Fruit fly (Drosophila melanogaster) whole organism, embryonic: ENCODE measurements around the gene CG46335.

Experiments
- Awh ChIP-seq: fragments of 200-800 bp; sonication (Bioruptor generic); IDR thresholded peaks from 2 replicates; pipeline ENCODE4, ENCODE4 v1.3.6; 2022; ENCODE audit warnings: missing biosample characterization, missing genetic modification characterization
- CG10321 ChIP-seq: fragments of 200-800 bp; sonication (Bioruptor generic); IDR thresholded peaks from 2 replicates; pipeline ENCODE4 v1.3.6; 2022; ENCODE audit warnings: missing biosample characterization, missing genetic modification characterization
- CG10979 ChIP-seq: fragments of 200-800 bp; sonication (Bioruptor generic); optimal IDR thresholded peaks from 2 replicates; lab custom pipeline; 2018; ENCODE audit warnings: missing biosample characterization, mild to moderate bottlenecking, missing genetic modification characterization, moderate library complexity
- CG11093 ChIP-seq: fragments of 200-800 bp; sonication (Bioruptor generic); IDR thresholded peaks from 3 replicates; pipeline ENCODE4 v1.3.6; 2022; ENCODE audit warnings: missing biosample characterization, missing genetic modification characterization
- CG11398 ChIP-seq: fragments of 200-800 bp; sonication (Bioruptor generic); optimal IDR thresholded peaks from 2 replicates; lab custom pipeline; 2016; ENCODE audit warnings: missing biosample characterization, missing genetic modification characterization
- CG12659 ChIP-seq: fragments of 200-800 bp; sonication (Bioruptor generic); optimal IDR thresholded peaks from 3 replicates; lab custom pipeline; 2017; ENCODE audit warnings: mild to moderate bottlenecking, missing biosample characterization, missing genetic modification reagents, missing genetic modification characterization
- CG13424 ChIP-seq: fragments of 200-800 bp; sonication (Bioruptor generic); optimal IDR thresholded peaks from 2 replicates; lab custom pipeline; 2019; ENCODE audit warnings: missing biosample characterization, mild to moderate bottlenecking, missing genetic modification characterization, moderate library complexity
- CG13624 ChIP-seq: fragments of 200-800 bp; sonication (Bioruptor generic); optimal IDR thresholded peaks from 2 replicates; lab custom pipeline; 2016; ENCODE audit warnings: missing biosample characterization, missing genetic modification characterization
- CG13775 ChIP-seq: fragments of 200-800 bp; sonication (Bioruptor generic); optimal IDR thresholded peaks from 3 replicates; lab custom pipeline; 2017; ENCODE audit warnings: missing biosample characterization, mild to moderate bottlenecking, missing genetic modification characterization
- CG15269 ChIP-seq: fragments of 200-800 bp; sonication (Bioruptor generic); optimal IDR thresholded peaks from 2 replicates; lab custom pipeline; 2018; ENCODE audit warnings: missing biosample characterization, mild to moderate bottlenecking, missing genetic modification characterization, moderate library complexity
- CG15696 ChIP-seq: fragments of 200-800 bp; sonication (Bioruptor generic); optimal IDR thresholded peaks from 2 replicates; lab custom pipeline; 2019; ENCODE audit warnings: missing biosample characterization, mild to moderate bottlenecking, missing genetic modification characterization, moderate library complexity
- CG1602 ChIP-seq: fragments of 200-800 bp; sonication (Bioruptor generic); optimal IDR thresholded peaks from 3 replicates; lab custom pipeline; 2016; ENCODE audit warnings: missing biosample characterization, missing genetic modification characterization
- CG1647 ChIP-seq: fragments of 200-800 bp; sonication (Bioruptor generic); optimal IDR thresholded peaks from 3 replicates; lab custom pipeline; 2016; ENCODE audit warnings: missing biosample characterization, missing genetic modification characterization
- CG17612 ChIP-seq: fragments of 200-800 bp; sonication (Bioruptor generic); IDR thresholded peaks from 2 replicates; pipeline ENCODE4 v1.3.6; 2022; ENCODE audit warnings: missing biosample characterization, missing genetic modification characterization
- CG2199 ChIP-seq: fragments of 200-800 bp; sonication (Bioruptor generic); IDR thresholded peaks from 3 replicates; pipeline ENCODE4 v1.3.6; 2022; ENCODE audit warnings: missing biosample characterization, missing genetic modification characterization
- CG2202 ChIP-seq: fragments of 200-800 bp; sonication (Bioruptor generic); optimal IDR thresholded peaks from 2 replicates; lab custom pipeline; 2018; ENCODE audit warnings: missing biosample characterization, mild to moderate bottlenecking, missing genetic modification characterization
- CG31224 ChIP-seq: fragments of 200-800 bp; sonication (Bioruptor generic); IDR thresholded peaks from 2 replicates; pipeline ENCODE4 v1.3.6; 2022; ENCODE audit warnings: missing biosample characterization, missing genetic modification characterization
- CG32532 ChIP-seq: fragments of 200-800 bp; sonication (Bioruptor generic); IDR thresholded peaks from 2 replicates; pipeline ENCODE4 v1.3.6; 2022; ENCODE audit warnings: missing biosample characterization, missing genetic modification characterization
- CG3726 ChIP-seq: fragments of 200-800 bp; sonication (Bioruptor generic); IDR thresholded peaks from 3 replicates; pipeline ENCODE4, ENCODE4 v1.3.6; 2022; ENCODE audit warnings: missing biosample characterization, missing genetic modification characterization
- CG4360 ChIP-seq: fragments of 200-800 bp; sonication (Bioruptor generic); IDR thresholded peaks from 2 replicates; pipeline ENCODE4 v1.3.6; 2022; ENCODE audit warnings: missing biosample characterization, missing genetic modification characterization
- CG4404 ChIP-seq: fragments of 200-800 bp; sonication (Bioruptor generic); IDR thresholded peaks from 2 replicates; pipeline ENCODE4 v1.3.6; 2022; ENCODE audit warnings: missing biosample characterization, missing genetic modification characterization
- CG4730 ChIP-seq: fragments of 200-800 bp; sonication (Bioruptor generic); IDR thresholded peaks from 2 replicates; pipeline ENCODE4 v1.3.6; 2022; ENCODE audit warnings: missing biosample characterization, missing genetic modification characterization
- CG7928 ChIP-seq: fragments of 200-800 bp; sonication (Bioruptor generic); optimal IDR thresholded peaks from 2 replicates; lab custom pipeline; 2017; ENCODE audit warnings: missing biosample characterization, mild to moderate bottlenecking, missing genetic modification characterization
- CG8281 ChIP-seq: fragments of 200-800 bp; sonication (Bioruptor generic); optimal IDR thresholded peaks from 2 replicates; lab custom pipeline; 2018; ENCODE audit warnings: missing biosample characterization, mild to moderate bottlenecking, missing genetic modification characterization, moderate library complexity
- CG8924 ChIP-seq: fragments of 200-800 bp; optimal IDR thresholded peaks from 3 replicates; lab custom pipeline; 2019; ENCODE audit warnings: missing biosample characterization, mild to moderate bottlenecking, missing genetic modification characterization, moderate library complexity
- Dbx ChIP-seq: fragments of 200-800 bp; sonication (Bioruptor generic); IDR thresholded peaks from 3 replicates; pipeline ENCODE4 v1.3.6; 2022; ENCODE audit warnings: missing biosample characterization, missing genetic modification characterization
- Dip3 ChIP-seq: fragments of 200-800 bp; sonication (Bioruptor generic); optimal IDR thresholded peaks from 3 replicates; lab custom pipeline; 2016; ENCODE audit warnings: missing biosample characterization, missing genetic modification characterization
- Doc2 ChIP-seq: fragments of 200-800 bp; sonication (Bioruptor generic); IDR thresholded peaks from 2 replicates; pipeline ENCODE4 v1.3.6; 2022; ENCODE audit warnings: missing biosample characterization, missing genetic modification characterization
- Dref ChIP-seq: fragments of 200-800 bp; sonication (Bioruptor generic); IDR thresholded peaks from 2 replicates; pipeline ENCODE4 v1.3.6; 2022; ENCODE audit warnings: missing biosample characterization, missing genetic modification characterization
- E2f2 ChIP-seq: fragments of 200-800 bp; sonication (Bioruptor generic); IDR thresholded peaks from 2 replicates; pipeline ENCODE4 v1.3.6; 2022; ENCODE audit warnings: missing biosample characterization, missing genetic modification characterization
- Gug ChIP-seq: fragments of 200-800 bp; sonication (Bioruptor generic); IDR thresholded peaks from 4 replicates; pipeline ENCODE4 v1.3.6; 2022; ENCODE audit warnings: missing biosample characterization, missing genetic modification characterization
- H2.0 ChIP-seq: fragments of 200-800 bp; sonication (Bioruptor generic); IDR thresholded peaks from 2 replicates; pipeline ENCODE4 v1.3.6; 2022; ENCODE audit warnings: missing biosample characterization, missing genetic modification characterization
- Lim3 ChIP-seq: fragments of 200-800 bp; sonication (Bioruptor generic); IDR thresholded peaks from 2 replicates; pipeline ENCODE4 v1.3.6; 2022; ENCODE audit warnings: missing biosample characterization, missing genetic modification characterization
- Nf-YA ChIP-seq: fragments of 200-800 bp; sonication (Bioruptor generic); IDR thresholded peaks from 2 replicates; pipeline ENCODE4 v1.3.6; 2022; ENCODE audit warnings: missing biosample characterization, missing genetic modification characterization
- abd-A ChIP-seq: fragments of 200-800 bp; sonication (Bioruptor generic); optimal IDR thresholded peaks from 3 replicates; lab custom pipeline; 2019; ENCODE audit warnings: missing biosample characterization, mild to moderate bottlenecking, missing genetic modification characterization, moderate library complexity
- btn ChIP-seq: fragments of 200-800 bp; sonication (Bioruptor generic); optimal IDR thresholded peaks from 2 replicates; lab custom pipeline; 2016; ENCODE audit warnings: missing biosample characterization, missing genetic modification characterization
- chinmo ChIP-seq: fragments of 200-800 bp; sonication (Bioruptor generic); IDR thresholded peaks from 4 replicates; pipeline ENCODE4 v1.3.6; 2022; ENCODE audit warnings: missing biosample characterization, missing genetic modification characterization; ENCODE audit not compliant: partially characterized antibody
- ci ChIP-seq: fragments of 200-800 bp; sonication (Bioruptor generic); IDR thresholded peaks from 3 replicates; pipeline ENCODE4 v1.3.6; 2022; ENCODE audit warnings: missing biosample characterization, missing genetic modification characterization
- crol ChIP-seq: fragments of 200-800 bp; sonication (Bioruptor generic); IDR thresholded peaks from 2 replicates; pipeline ENCODE4 v1.3.6; 2022; ENCODE audit warnings: missing biosample characterization, missing genetic modification characterization
- dimm ChIP-seq: fragments of 200-800 bp; sonication (Bioruptor generic); IDR thresholded peaks from 2 replicates; pipeline ENCODE4 v1.3.6; 2022; ENCODE audit warnings: missing biosample characterization, missing genetic modification characterization
- eyg ChIP-seq: fragments of 200-800 bp; sonication (Bioruptor generic); optimal IDR thresholded peaks from 3 replicates; lab custom pipeline; 2016; ENCODE audit warnings: missing biosample characterization, missing genetic modification characterization
- fd96Cb ChIP-seq: fragments of 200-800 bp; sonication (Bioruptor generic); optimal IDR thresholded peaks from 2 replicates; lab custom pipeline; 2018; ENCODE audit warnings: missing biosample characterization, mild to moderate bottlenecking, missing genetic modification characterization, moderate library complexity
- her ChIP-seq: fragments of 200-800 bp; sonication (Bioruptor generic); optimal IDR thresholded peaks from 2 replicates; lab custom pipeline; 2016; ENCODE audit warnings: missing biosample characterization, missing genetic modification characterization
- ind ChIP-seq: fragments of 200-800 bp; sonication (Bioruptor generic); optimal IDR thresholded peaks from 3 replicates; lab custom pipeline; 2016; ENCODE audit warnings: missing biosample characterization, missing genetic modification characterization
- jing ChIP-seq: fragments of 200-800 bp; sonication (Bioruptor generic); optimal IDR thresholded peaks from 2 replicates; lab custom pipeline; 2018; ENCODE audit warnings: missing biosample characterization, mild to moderate bottlenecking, missing genetic modification characterization
- ken ChIP-seq: fragments of 200-800 bp; sonication (Bioruptor generic); IDR thresholded peaks from 3 replicates; pipeline ENCODE4 v1.3.6; 2022; ENCODE audit warnings: missing biosample characterization, missing genetic modification characterization
- nerfin-2 ChIP-seq: fragments of 200-800 bp; sonication (Bioruptor generic); IDR thresholded peaks from 2 replicates; pipeline ENCODE4 v1.3.6; 2022; ENCODE audit warnings: missing biosample characterization, missing genetic modification characterization; ENCODE audit not compliant: partially characterized antibody
- pb ChIP-seq: fragments of 200-800 bp; sonication (Bioruptor generic); optimal IDR thresholded peaks from 3 replicates; lab custom pipeline; 2016; ENCODE audit warnings: missing biosample characterization, missing genetic modification characterization
- schlank ChIP-seq: fragments of 200-800 bp; sonication (Bioruptor generic); optimal IDR thresholded peaks from 2 replicates; lab custom pipeline; 2018; ENCODE audit warnings: missing biosample characterization, mild to moderate bottlenecking, missing genetic modification characterization
- tgo ChIP-seq: fragments of 200-800 bp; sonication (Bioruptor generic); IDR thresholded peaks from 3 replicates; pipeline ENCODE4 v1.3.6; 2022; ENCODE audit warnings: missing biosample characterization, missing genetic modification characterization
- trh ChIP-seq: fragments of 200-800 bp; sonication (Bioruptor generic); optimal IDR thresholded peaks from 2 replicates; lab custom pipeline; 2016; ENCODE audit warnings: missing biosample characterization, missing genetic modification characterization
- z ChIP-seq: fragments of 200-800 bp; sonication (Bioruptor generic); IDR thresholded peaks from 3 replicates; pipeline ENCODE4 v1.3.6; 2022; ENCODE audit warnings: missing biosample characterization, missing genetic modification characterization

The CG46335 gene

dm6 chr3R:27407049-27407448 is 38.5 kb upstream of the CG46335 start (continued):
- TF ChIP-seq CG1602 (GFP tag; lab: Kevin White, UChicago) (peak; percentile 43), fd96Cb (tag; lab: Kevin White, UChicago) (peak; percentile 54), CG32532 (GFP tag; lab: Robert Waterston, UW) (peak; percentile 94), CG4360 (GFP tag; lab: Robert Waterston, UW) (no peak), CG7928 (GFP tag; lab: Kevin White, UChicago) (peak; percentile 54), dimm (GFP tag; lab: Robert Waterston, UW) (no peak), jing (GFP tag; lab: Kevin White, UChicago) (peak; percentile 37), CG31224 (peak; percentile 79), CG10979 (tag; lab: Kevin White, UChicago) (no peak), trh (GFP tag; lab: Kevin White, UChicago) (no peak), CG15269 (peak; percentile 83), Awh (GFP tag; lab: Robert Waterston, UW) (0 out of 2 replicates have a peak, but pooled peaks have one; percentile 38), CG15696 (tag; lab: Kevin White, UChicago) (peak; percentile 14), Doc2 (GFP tag; lab: Robert Waterston, UW) (peak; percentile 25; the same call in 1 of the 2 replicates), CG17612 (GFP tag; lab: Robert Waterston, UW) (peak; percentile 57; the same call in 1 of the 2 replicates), ind (peak; percentile 84), z (GFP tag; lab: Robert Waterston, UW) (no peak), Lim3 (GFP tag; lab: Robert Waterston, UW) (no peak), CG13624 (GFP tag; lab: Kevin White, UChicago) (peak; percentile 88), E2f2 (GFP tag; lab: Robert Waterston, UW) (peak; percentile 44; the same call in 1 of the 2 replicates), btn (no peak), Dip3 (GFP tag; lab: Kevin White, UChicago) (peak; percentile 75), abd-A (no peak), ken (GFP tag; lab: Robert Waterston, UW) (peak; percentile 67), CG12659 (peak; percentile 63), CG11093 (GFP tag; lab: Robert Waterston, UW) (peak; percentile 47; the same call in 1 of the 3 replicates), CG13775 (GFP tag; lab: Kevin White, UChicago) (peak; percentile 44), pb (GFP tag; lab: Kevin White, UChicago) (no peak), ci (peak; percentile 70), her (GFP tag; lab: Kevin White, UChicago) (peak; percentile 51), CG1647 (peak; percentile 6), eyg (GFP tag; lab: Kevin White, UChicago) (peak; percentile 37), Nf-YA (0 out of 2 replicates have a peak, but pooled peaks have one; percentile 53), CG4404 (peak; percentile 76), Gug (GFP tag; lab: Robert Waterston, UW) (peak; percentile 75), CG13424 (tag; lab: Kevin White, UChicago) (peak; percentile 80), nerfin-2 (GFP tag; lab: Robert Waterston, UW) (no peak), CG8924 (tag; lab: Kevin White, UChicago) (peak; percentile 55), Dbx (peak; percentile 90), CG3726 (GFP tag; lab: Robert Waterston, UW) (0 out of 3 replicates have a peak, but pooled peaks have one; percentile 54), CG4730 (GFP tag; lab: Robert Waterston, UW) (peak; percentile 70), CG2199 (0 out of 3 replicates have a peak, but pooled peaks have one; percentile 25), Dref (GFP tag; lab: Robert Waterston, UW) (peak; percentile 27; the same call in 1 of the 2 replicates), CG11398 (GFP tag; lab: Kevin White, UChicago) (peak; percentile 26), CG2202 (no peak), H2.0 (GFP tag; lab: Robert Waterston, UW) (peak; percentile 79), crol (GFP tag; lab: Robert Waterston, UW) (no peak), chinmo (GFP tag; lab: Robert Waterston, UW) (0 out of 4 replicates have a peak, but pooled peaks have one; percentile 16), CG8281 (peak; percentile 33), tgo (GFP tag; lab: Robert Waterston, UW) (peak; percentile 81), schlank (tag; lab: Kevin White, UChicago) (peak; percentile 58), CG10321 (GFP tag; lab: Robert Waterston, UW) (no peak)
